Worm (Caenorhabditis elegans) whole organism, dauer: ENCODE data around the gene cal-1.

ENCODE experiments used
- unc-62 ChIP-seq: sonication (generic microtip); optimal IDR thresholded peaks from 2 replicates; lab custom pipeline; 2017; ENCODE audit warnings: missing biosample characterization, missing genetic modification reagents, missing genetic modification characterization

cal-1 gene

DNA sequence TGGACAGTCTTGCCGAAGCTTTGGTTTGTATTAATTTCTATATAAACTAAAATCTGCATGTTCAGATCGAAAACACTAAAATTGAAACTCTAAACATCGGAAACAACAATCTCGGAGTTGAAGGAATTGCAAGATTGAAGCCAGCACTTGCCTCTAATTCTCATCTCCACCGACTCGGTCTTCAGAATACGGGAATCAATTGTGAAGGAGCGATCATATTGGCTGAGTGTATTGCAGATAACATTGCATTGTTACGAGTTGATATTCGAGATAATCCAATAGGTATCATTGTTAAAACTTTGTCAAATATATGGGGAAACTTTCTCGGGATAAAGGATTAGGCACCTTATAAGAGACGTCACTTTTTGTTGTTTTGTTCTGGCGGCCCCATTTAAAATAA, 46.7 kb downstream of the cal-1 start:
- TF ChIP-seq unc-62 (GFP tag; lab: Kevin White, UChicago): no peak

DNA sequence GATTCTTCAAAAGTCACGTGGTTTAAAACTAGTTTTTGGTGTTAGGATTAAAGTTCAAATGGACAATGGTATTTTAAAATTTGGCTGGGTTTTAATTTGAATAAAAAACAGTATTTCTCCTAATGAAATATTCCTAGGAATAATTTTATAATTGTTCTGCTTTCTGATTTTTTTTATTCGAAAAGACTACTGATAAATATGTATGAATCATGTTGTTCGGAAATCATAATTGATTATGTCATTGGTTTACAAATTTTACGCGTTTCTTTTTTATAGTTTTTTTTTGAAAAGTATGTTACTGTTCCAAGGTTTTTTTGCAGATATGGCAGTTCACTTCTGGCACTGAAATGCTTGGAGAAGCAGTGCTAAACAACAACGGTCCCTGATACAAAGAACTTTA, 48.7 kb downstream of the cal-1 start, which contains the start of gene F28C1.3:
F28C1.3 (plus strand) TSS at position 301 of the 400 bp plus-strand sequence.
- no peak for TF ChIP-seq unc-62 (GFP tag; lab: Kevin White, UChicago)

DNA sequence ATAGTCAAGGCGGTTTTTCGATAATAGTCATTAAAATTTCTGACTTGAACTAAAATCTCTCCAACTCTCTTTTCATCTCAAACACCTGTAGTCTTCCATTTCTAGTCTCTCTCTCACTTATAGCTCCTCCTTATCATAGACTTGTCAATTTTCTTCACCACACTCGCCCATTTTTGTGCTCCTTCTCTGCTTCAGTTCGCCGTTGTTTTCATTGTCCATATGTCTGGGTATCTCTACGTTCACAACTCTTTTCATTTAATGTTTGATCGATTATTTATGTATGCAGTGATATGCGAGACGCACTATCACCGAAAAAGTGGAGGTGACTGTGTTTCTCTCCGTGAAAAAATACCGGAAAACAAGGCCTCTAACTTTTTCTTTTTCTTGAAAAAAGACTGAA, 49.3 kb downstream of the cal-1 start:
- no peak for TF ChIP-seq unc-62 (GFP tag; lab: Kevin White, UChicago)

DNA sequence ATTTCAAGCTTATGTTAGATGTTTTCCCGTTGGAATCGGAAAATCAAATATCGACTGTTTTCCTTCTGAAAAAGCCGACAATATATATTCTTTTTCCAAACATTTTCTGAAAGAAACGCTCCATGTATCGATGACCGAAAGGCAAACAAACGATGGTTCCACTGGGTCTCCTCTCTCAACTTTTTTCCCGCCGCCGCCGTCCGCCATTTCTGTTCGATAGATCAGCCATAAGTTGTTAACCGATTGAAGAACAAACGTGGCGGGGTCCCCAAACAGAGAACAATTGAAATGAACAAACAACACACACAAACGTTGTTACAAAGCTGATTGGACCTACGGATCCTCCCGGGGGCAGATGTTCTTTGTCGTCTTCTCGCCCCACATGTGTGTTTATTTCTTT, 50.4 kb downstream of the cal-1 start:
- TF ChIP-seq unc-62 (GFP tag; lab: Kevin White, UChicago): no peak

DNA sequence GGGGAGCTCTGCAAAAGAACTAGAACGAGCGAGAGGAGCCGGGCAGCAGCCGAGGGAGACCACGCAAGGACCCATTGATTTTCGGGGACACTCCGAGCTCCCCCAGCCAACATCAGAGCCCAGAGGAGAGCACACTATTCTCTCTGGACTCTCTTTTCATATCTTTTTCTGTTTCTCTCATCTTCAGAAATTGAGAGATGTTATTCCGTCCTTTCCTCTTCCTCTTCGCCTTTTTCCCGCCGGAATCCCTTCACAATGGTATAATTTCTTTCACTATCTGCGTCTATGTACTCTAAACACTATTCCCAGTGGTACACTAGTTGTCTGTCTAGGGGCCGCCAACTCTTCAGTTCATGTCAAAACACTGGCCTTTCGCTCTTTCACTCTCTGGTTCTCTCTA, 51.6 kb downstream of the cal-1 start:
- no peak for TF ChIP-seq unc-62 (GFP tag; lab: Kevin White, UChicago)
